Fruit fly (Drosophila melanogaster) whole organism, embryonic: ENCODE results near the gene CG42525.

Experiments used
- Atf3 ChIP-seq: fragments of 200-800 bp; sonication (Bioruptor generic); optimal IDR thresholded peaks from 3 replicates; lab custom pipeline; 2016; ENCODE audit warnings: missing biosample characterization, missing genetic modification characterization
- CG10147 ChIP-seq: fragments of 200-800 bp; sonication (Bioruptor generic); optimal IDR thresholded peaks from 2 replicates; lab custom pipeline; 2019; ENCODE audit warnings: missing biosample characterization, mild to moderate bottlenecking, missing genetic modification characterization, moderate library complexity
- CG12659 ChIP-seq: fragments of 200-800 bp; sonication (Bioruptor generic); optimal IDR thresholded peaks from 3 replicates; lab custom pipeline; 2017; ENCODE audit warnings: mild to moderate bottlenecking, missing biosample characterization, missing genetic modification reagents, missing genetic modification characterization
- CG13424 ChIP-seq: fragments of 200-800 bp; sonication (Bioruptor generic); optimal IDR thresholded peaks from 2 replicates; lab custom pipeline; 2019; ENCODE audit warnings: missing biosample characterization, mild to moderate bottlenecking, missing genetic modification characterization, moderate library complexity
- CG13775 ChIP-seq: fragments of 200-800 bp; sonication (Bioruptor generic); optimal IDR thresholded peaks from 3 replicates; lab custom pipeline; 2017; ENCODE audit warnings: missing biosample characterization, mild to moderate bottlenecking, missing genetic modification characterization
- CG15479 ChIP-seq: fragments of 200-800 bp; sonication (Bioruptor generic); optimal IDR thresholded peaks from 3 replicates; lab custom pipeline; 2019; ENCODE audit warnings: missing biosample characterization, mild to moderate bottlenecking, missing genetic modification characterization, moderate library complexity
- CG17568 ChIP-seq: fragments of 200-800 bp; sonication (Bioruptor generic); optimal IDR thresholded peaks from 2 replicates; lab custom pipeline; 2018; ENCODE audit warnings: missing biosample characterization, mild to moderate bottlenecking, missing genetic modification characterization, moderate library complexity
- CG17829 ChIP-seq: fragments of 200-800 bp; optimal IDR thresholded peaks from 2 replicates; lab custom pipeline; 2019; ENCODE audit warnings: missing biosample characterization, mild to moderate bottlenecking, missing genetic modification characterization, moderate library complexity
- CG1792 ChIP-seq: fragments of 200-800 bp; sonication (Bioruptor generic); optimal IDR thresholded peaks from 2 replicates; lab custom pipeline; 2016; ENCODE audit warnings: missing biosample characterization, missing genetic modification characterization
- CG18599 ChIP-seq: fragments of 200-800 bp; sonication (Bioruptor generic); optimal IDR thresholded peaks from 3 replicates; lab custom pipeline; 2017; ENCODE audit warnings: missing biosample characterization, missing genetic modification characterization, mild to moderate bottlenecking, moderate library complexity, missing genetic modification reagents
- CG2678 ChIP-seq: fragments of 200-800 bp; sonication (Bioruptor generic); optimal IDR thresholded peaks from 3 replicates; lab custom pipeline; 2019; ENCODE audit warnings: missing biosample characterization, mild to moderate bottlenecking, missing genetic modification characterization, moderate library complexity
- CG3281 ChIP-seq: fragments of 200-800 bp; sonication (Bioruptor generic); optimal IDR thresholded peaks from 3 replicates; lab custom pipeline; 2017; ENCODE audit warnings: missing biosample characterization, mild to moderate bottlenecking, missing genetic modification characterization
- CG8765 ChIP-seq: fragments of 200-800 bp; sonication (Bioruptor generic); IDR thresholded peaks from 2 replicates; pipeline ENCODE4 v1.3.6; 2022; ENCODE audit warnings: missing biosample characterization, missing genetic modification characterization
- CG9215 ChIP-seq: fragments of 200-800 bp; sonication (Bioruptor generic); IDR thresholded peaks from 2 replicates; pipeline ENCODE4 v1.3.6; 2022; ENCODE audit warnings: missing biosample characterization, missing genetic modification characterization
- CG9932 ChIP-seq: fragments of 200-800 bp; sonication (Bioruptor generic); IDR thresholded peaks from 2 replicates; pipeline ENCODE4 v1.3.6; 2022; ENCODE audit warnings: missing biosample characterization, missing genetic modification characterization
- CoRest ChIP-seq: fragments of 200-800 bp; sonication (Bioruptor generic); optimal IDR thresholded peaks from 3 replicates; lab custom pipeline; 2018; ENCODE audit warnings: missing biosample characterization, mild to moderate bottlenecking, missing genetic modification characterization, moderate library complexity
- D19B ChIP-seq: fragments of 200-800 bp; sonication (Bioruptor generic); optimal IDR thresholded peaks from 2 replicates; lab custom pipeline; 2017; ENCODE audit warnings: missing biosample characterization, mild to moderate bottlenecking, missing genetic modification characterization
- Dfd ChIP-seq, 2 experiments: fragments of >200 bp; optimal IDR thresholded peaks; 2 replicates each; lab custom pipeline; 2017; ENCODE audit warnings: missing biosample characterization in 2 of 2, missing genetic modification characterization in 2 of 2
- Elba2 ChIP-seq: fragments of 200-800 bp; sonication (Bioruptor generic); optimal IDR thresholded peaks from 3 replicates; lab custom pipeline; 2016; ENCODE audit warnings: missing biosample characterization, missing genetic modification characterization
- Fer3 ChIP-seq: fragments of 200-800 bp; sonication (Bioruptor generic); optimal IDR thresholded peaks from 2 replicates; lab custom pipeline; 2018; ENCODE audit warnings: missing biosample characterization, mild to moderate bottlenecking, missing genetic modification characterization, moderate library complexity
- H2.0 ChIP-seq: fragments of 200-800 bp; sonication (Bioruptor generic); IDR thresholded peaks from 2 replicates; pipeline ENCODE4 v1.3.6; 2022; ENCODE audit warnings: missing biosample characterization, missing genetic modification characterization
- MBD-R2 ChIP-seq: fragments of 200-800 bp; sonication (Bioruptor generic); IDR thresholded peaks from 2 replicates; pipeline ENCODE4 v1.3.6; 2022; ENCODE audit warnings: missing biosample characterization, missing genetic modification characterization
- Nf-YC ChIP-seq: fragments of 200-800 bp; optimal IDR thresholded peaks from 3 replicates; lab custom pipeline; 2019; ENCODE audit warnings: missing biosample characterization, mild to moderate bottlenecking, missing genetic modification characterization, moderate library complexity
- Tbp ChIP-seq: fragments of >200 bp; optimal IDR thresholded peaks from 2 replicates; lab custom pipeline; 2018; ENCODE audit warnings: missing biosample characterization, missing genetic modification characterization
- abd-A ChIP-seq: fragments of 200-800 bp; sonication (Bioruptor generic); optimal IDR thresholded peaks from 3 replicates; lab custom pipeline; 2019; ENCODE audit warnings: missing biosample characterization, mild to moderate bottlenecking, missing genetic modification characterization, moderate library complexity
- amos ChIP-seq: fragments of 200-800 bp; sonication (Bioruptor generic); IDR thresholded peaks from 2 replicates; pipeline ENCODE4 v1.3.6; 2022; ENCODE audit warnings: missing biosample characterization, missing genetic modification characterization; ENCODE audit not compliant: partially characterized antibody
- ase ChIP-seq: fragments of 200-800 bp; sonication (Bioruptor generic); IDR thresholded peaks from 3 replicates; pipeline ENCODE4 v1.3.6; 2022; ENCODE audit warnings: missing biosample characterization, missing genetic modification characterization
- bcd ChIP-seq: fragments of 200-800 bp; sonication (Bioruptor generic); optimal IDR thresholded peaks from 2 replicates; lab custom pipeline; 2017; ENCODE audit warnings: missing biosample characterization, mild to moderate bottlenecking, missing genetic modification characterization
- bowl ChIP-seq: fragments of 200-800 bp; sonication (Bioruptor generic); IDR thresholded peaks from 2 replicates; pipeline ENCODE4 v1.3.6; 2022; ENCODE audit warnings: missing biosample characterization, missing genetic modification characterization
- btn ChIP-seq: fragments of 200-800 bp; sonication (Bioruptor generic); optimal IDR thresholded peaks from 2 replicates; lab custom pipeline; 2016; ENCODE audit warnings: missing biosample characterization, missing genetic modification characterization
- caup ChIP-seq: fragments of 200-800 bp; sonication (Bioruptor generic); optimal IDR thresholded peaks from 3 replicates; lab custom pipeline; 2017; ENCODE audit warnings: missing biosample characterization, mild to moderate bottlenecking, missing genetic modification characterization, moderate library complexity; ENCODE audit not compliant: severe bottlenecking
- cwo ChIP-seq: fragments of 200-800 bp; sonication (Bioruptor generic); optimal IDR thresholded peaks from 3 replicates; lab custom pipeline; 2017; ENCODE audit warnings: missing biosample characterization, missing genetic modification characterization, mild to moderate bottlenecking, moderate library complexity, missing genetic modification reagents
- eyg ChIP-seq: fragments of 200-800 bp; sonication (Bioruptor generic); optimal IDR thresholded peaks from 3 replicates; lab custom pipeline; 2016; ENCODE audit warnings: missing biosample characterization, missing genetic modification characterization
- fd64A ChIP-seq: fragments of 200-800 bp; sonication (Bioruptor generic); optimal IDR thresholded peaks from 3 replicates; lab custom pipeline; 2018; ENCODE audit warnings: missing biosample characterization, mild to moderate bottlenecking, missing genetic modification characterization
- gce ChIP-seq: fragments of 200-800 bp; sonication (Bioruptor generic); IDR thresholded peaks from 3 replicates; pipeline ENCODE4 v1.3.6; 2022; ENCODE audit warnings: missing biosample characterization, missing genetic modification characterization
- h ChIP-seq: fragments of >200 bp; optimal IDR thresholded peaks from 2 replicates; lab custom pipeline; 2017
- hkb ChIP-seq, 2 experiments: fragments of 200-800 bp in 1 of 2; fragments of >200 bp in 1 of 2; sonication (Bioruptor generic) in 1 of 2; IDR thresholded peaks in 1 of 2; optimal IDR thresholded peaks in 1 of 2; 2 replicates each; pipeline versions ENCODE4 v1.3.6 to Lab custom; 2017 to 2022; ENCODE audit warnings: missing biosample characterization in 1 of 2, missing genetic modification characterization in 1 of 2
- kah ChIP-seq: fragments of 200-800 bp; sonication (Bioruptor generic); optimal IDR thresholded peaks from 2 replicates; lab custom pipeline; 2018; ENCODE audit warnings: missing biosample characterization, mild to moderate bottlenecking, missing genetic modification characterization
- lola ChIP-seq, 3 experiments: fragments of >200 bp in 2 of 3; fragments of 200-800 bp in 1 of 3; sonication (Bioruptor generic) in 1 of 3; optimal IDR thresholded peaks; 2 replicates each; lab custom pipeline; 2017 to 2019; ENCODE audit warnings: missing biosample characterization in 3 of 3, missing genetic modification characterization in 3 of 3, mild to moderate bottlenecking in 1 of 3, moderate library complexity in 1 of 3
- lov ChIP-seq, 2 experiments: fragments of 200-800 bp in 1 of 2; fragments of >200 bp in 1 of 2; sonication (Bioruptor generic) in 1 of 2; IDR thresholded peaks in 1 of 2; optimal IDR thresholded peaks in 1 of 2; 2 replicates in 1 of 2; 3 replicates in 1 of 2; pipeline versions ENCODE4 v1.3.6 to Lab custom; 2017 to 2022; ENCODE audit warnings: missing biosample characterization in 1 of 2, missing genetic modification characterization in 1 of 2
- otp ChIP-seq: fragments of 200-800 bp; sonication (Bioruptor generic); IDR thresholded peaks from 3 replicates; pipeline ENCODE4, ENCODE4 v1.3.6; 2022; ENCODE audit warnings: missing biosample characterization, missing genetic modification characterization
- p53 ChIP-seq: fragments of 200-800 bp; sonication (Bioruptor generic); optimal IDR thresholded peaks from 2 replicates; lab custom pipeline; 2016; ENCODE audit warnings: missing biosample characterization, missing genetic modification characterization
- pita ChIP-seq: fragments of 200-800 bp; sonication (Bioruptor generic); optimal IDR thresholded peaks from 2 replicates; lab custom pipeline; 2017; ENCODE audit warnings: missing biosample characterization, mild to moderate bottlenecking, missing genetic modification characterization
- salm ChIP-seq: fragments of 200-800 bp; sonication (Bioruptor generic); optimal IDR thresholded peaks from 2 replicates; lab custom pipeline; 2018; ENCODE audit warnings: missing biosample characterization, mild to moderate bottlenecking, missing genetic modification characterization
- sob ChIP-seq: fragments of 200-800 bp; sonication (Bioruptor generic); IDR thresholded peaks from 2 replicates; pipeline ENCODE4 v1.3.6; 2022; ENCODE audit warnings: missing biosample characterization, missing genetic modification characterization
- sr ChIP-seq: fragments of 200-800 bp; sonication (Bioruptor generic); IDR thresholded peaks from 3 replicates; pipeline ENCODE4 v1.3.6; 2022; ENCODE audit warnings: missing biosample characterization, missing genetic modification characterization
- toy ChIP-seq: fragments of 200-800 bp; sonication (Bioruptor generic); IDR thresholded peaks from 2 replicates; pipeline ENCODE4 v1.3.6; 2022; ENCODE audit warnings: missing biosample characterization, missing genetic modification characterization
- unpg ChIP-seq: fragments of 200-800 bp; sonication (Bioruptor generic); optimal IDR thresholded peaks from 3 replicates; lab custom pipeline; 2018; ENCODE audit warnings: missing biosample characterization, mild to moderate bottlenecking, missing genetic modification characterization, moderate library complexity
- wor ChIP-seq: fragments of 200-800 bp; sonication (Bioruptor generic); IDR thresholded peaks from 2 replicates; pipeline ENCODE4 v1.3.6; 2022; ENCODE audit warnings: missing biosample characterization, missing genetic modification characterization

Gene CG42525

DNA sequence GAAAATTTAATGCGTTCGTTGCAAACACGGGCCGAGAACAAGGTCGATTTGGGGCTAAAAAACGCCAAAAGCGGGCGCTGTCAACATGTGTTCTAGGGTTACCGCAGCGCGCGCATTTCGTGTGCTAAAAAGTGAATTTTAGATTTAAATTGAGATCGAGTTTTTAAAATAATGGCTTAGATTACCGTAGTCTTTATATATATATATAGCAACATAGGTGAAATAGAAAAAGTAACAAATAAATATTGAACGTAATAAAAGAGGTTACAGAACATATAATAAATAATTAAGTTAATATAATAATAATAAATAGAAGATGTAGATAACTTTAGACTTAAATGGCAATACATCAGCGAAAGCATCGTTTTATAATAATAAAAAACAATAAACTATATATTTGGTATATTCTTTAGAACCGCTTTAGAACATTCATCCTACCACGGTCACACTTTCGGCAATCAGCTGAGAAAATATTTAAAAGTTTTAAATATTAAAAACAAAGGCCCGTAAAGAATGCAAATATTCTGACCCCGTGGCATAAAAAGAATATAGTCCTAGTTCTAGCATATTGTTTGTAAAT lies 46.1 kb downstream of the CG42525 start, which contains the start of the genes CG11537 and Alg2 (continued):
- TF ChIP-seq CG2678 (tag; lab: Kevin White, UChicago): peak; percentile 42
- no peak for TF ChIP-seq lov (optimal IDR thresholded peaks at IDR 0.05; lab: Kevin White, UChicago)
- TF ChIP-seq lov (GFP tag; IDR thresholded peaks at IDR 0.05; lab: Robert Waterston, UW): no peak
- TF ChIP-seq CG12659 (GFP tag; lab: Kevin White, UChicago): peak; percentile 49
- TF ChIP-seq gce (GFP tag; lab: Robert Waterston, UW): no peak
- TF ChIP-seq CG1792 (GFP tag; lab: Kevin White, UChicago): no peak
- TF ChIP-seq sr (GFP tag; lab: Robert Waterston, UW): no peak
- 0 out of 2 replicates have a peak, but pooled peaks have one; percentile 7 for TF ChIP-seq H2.0 (GFP tag; lab: Robert Waterston, UW)
- no peak for TF ChIP-seq fd64A (GFP tag; lab: Kevin White, UChicago)
- no peak for TF ChIP-seq abd-A (tag; lab: Kevin White, UChicago)
- no peak for TF ChIP-seq sob (GFP tag; lab: Robert Waterston, UW)
- TF ChIP-seq CG9932 (GFP tag; lab: Robert Waterston, UW): peak; percentile 61
- no peak for TF ChIP-seq toy
- no peak for TF ChIP-seq Dfd (GFP tag; optimal IDR thresholded peaks at IDR 0.05; lab: Kevin White, UChicago)
- no peak for TF ChIP-seq pita
- TF ChIP-seq otp: no peak
- TF ChIP-seq MBD-R2 (GFP tag; lab: Robert Waterston, UW): no peak; the same call in none of the 2 replicates
- TF ChIP-seq D19B (GFP tag; lab: Kevin White, UChicago): no peak
- no peak for TF ChIP-seq CG17568
- no peak for TF ChIP-seq h (lab: Kevin White, UChicago)
- peak; percentile 39 for TF ChIP-seq CG18599 (GFP tag; lab: Kevin White, UChicago)
- TF ChIP-seq Tbp (GFP tag; lab: Kevin White, UChicago): peak; percentile 46
- no peak for TF ChIP-seq eyg (GFP tag; lab: Kevin White, UChicago)
- no peak for TF ChIP-seq btn (GFP tag; lab: Kevin White, UChicago)
- TF ChIP-seq CG10147 (GFP tag; lab: Kevin White, UChicago): no peak
- TF ChIP-seq Fer3 (tag; lab: Kevin White, UChicago): peak; percentile 34
- TF ChIP-seq lola (GFP tag; optimal IDR thresholded peaks at IDR 0.05; lab: Kevin White, UChicago): no peak
- TF ChIP-seq p53 (GFP tag; lab: Kevin White, UChicago): no peak
- TF ChIP-seq kah (GFP tag; lab: Kevin White, UChicago): no peak
- peak; percentile 38 for TF ChIP-seq CoRest (tag; lab: Kevin White, UChicago)
- no peak for TF ChIP-seq wor
- peak; percentile 15 for TF ChIP-seq bcd
- TF ChIP-seq Nf-YC (tag; lab: Kevin White, UChicago): peak; percentile 41
- no peak for TF ChIP-seq Elba2 (GFP tag; lab: Kevin White, UChicago)
- peak; percentile 42 for TF ChIP-seq caup (GFP tag; lab: Kevin White, UChicago)
- TF ChIP-seq hkb (optimal IDR thresholded peaks at IDR 0.05; lab: Kevin White, UChicago): no peak
- no peak for TF ChIP-seq hkb (GFP tag; IDR thresholded peaks at IDR 0.05; lab: Robert Waterston, UW)
- peak; percentile 28; the same call in 1 of the 2 replicates for TF ChIP-seq amos (GFP tag; lab: Robert Waterston, UW)
- TF ChIP-seq ase (GFP tag; lab: Robert Waterston, UW): no peak
- TF ChIP-seq CG13775 (GFP tag; lab: Kevin White, UChicago): peak; percentile 25
- TF ChIP-seq Atf3: no peak
- TF ChIP-seq CG17829: peak; percentile 44
- TF ChIP-seq CG3281 (GFP tag; lab: Kevin White, UChicago): no peak
- TF ChIP-seq unpg: peak; percentile 38
- no peak for TF ChIP-seq bowl (GFP tag; lab: Robert Waterston, UW)
- TF ChIP-seq CG9215 (GFP tag; lab: Robert Waterston, UW): no peak
- no peak for TF ChIP-seq salm (tag; lab: Kevin White, UChicago)
- TF ChIP-seq CG15479: no peak
- no peak for TF ChIP-seq CG8765
- TF ChIP-seq cwo (GFP tag; lab: Kevin White, UChicago): no peak
- peak; percentile 24 for TF ChIP-seq CG13424 (tag; lab: Kevin White, UChicago)
